Fruit fly (Drosophila melanogaster): ENCODE measurements around the gene Ssb-c31a.

The Ssb-c31a gene

dm6 chr2L:8162307-8163024 is 48.7 kb upstream of the Ssb-c31a start, which contains the start of gene Acbp1 (continued):
- TF ChIP-seq CG8290 (GFP tag; optimal IDR thresholded peaks at IDR 0.05) (peak; percentile 84), CG8290 (tag; optimal IDR thresholded peaks at IDR 0.05) (peak; percentile 83 to 90), toy (GFP tag; IDR thresholded peaks at IDR 0.05) (peak; percentile 52), CG14050 (GFP tag; IDR thresholded peaks at IDR 0.05) (peak; percentile 87), CG11247 (GFP tag; IDR thresholded peaks at IDR 0.05) (peak; percentile 89), CG1832 (GFP tag; optimal IDR thresholded peaks at IDR 0.05) (no peak), zen (tag; optimal IDR thresholded peaks at IDR 0.05) (peak; percentile 96), E2f2 (GFP tag; IDR thresholded peaks at IDR 0.05) (peak; percentile 81), CG1647 (GFP tag; optimal IDR thresholded peaks at IDR 0.05) (peak; percentile 94), CG4282 (GFP tag; optimal IDR thresholded peaks at IDR 0.05) (peak; percentile 98), CG2129 (GFP tag; IDR thresholded peaks at IDR 0.05; ENCODE audit: partially characterized antibody) (peak; percentile 25), trh (GFP tag; optimal IDR thresholded peaks at IDR 0.05) (peak; percentile 83), CG14441 (GFP tag; IDR thresholded peaks at IDR 0.05) (peak; percentile 89), CG14667 (GFP tag; IDR thresholded peaks at IDR 0.05) (peak; percentile 80), Asciz (GFP tag; optimal IDR thresholded peaks at IDR 0.05) (peak; percentile 97), CG10543 (GFP tag; optimal IDR thresholded peaks at IDR 0.05) (peak; percentile 99), CG3995 (GFP tag; optimal IDR thresholded peaks at IDR 0.05) (peak; percentile 61), az2 (GFP tag; optimal IDR thresholded peaks at IDR 0.05) (peak; percentile 94), nerfin-2 (GFP tag; IDR thresholded peaks at IDR 0.05; ENCODE audit: partially characterized antibody) (peak; percentile 71), psq (GFP tag; optimal IDR thresholded peaks at IDR 0.05) (peak; percentile 64), Tbp (GFP tag; optimal IDR thresholded peaks at IDR 0.05) (no peak), Dref (GFP tag; IDR thresholded peaks at IDR 0.05) (peak; percentile 88), CG11696 (GFP tag; IDR thresholded peaks at IDR 0.05) (peak; percentile 77), Nf-YC (tag; optimal IDR thresholded peaks at IDR 0.05) (peak; percentile 93), tna (GFP tag; IDR thresholded peaks at IDR 0.05; ENCODE audit: partially characterized antibody) (peak; percentile 59; the same call in 1 of the 2 replicates), salm (tag; optimal IDR thresholded peaks at IDR 0.05) (peak; percentile 97), lilli (GFP tag; optimal IDR thresholded peaks at IDR 0.05) (peak; percentile 97), Jarid2 (GFP tag; optimal IDR thresholded peaks at IDR 0.05) (no peak), scrt (GFP tag; optimal IDR thresholded peaks at IDR 0.05) (peak; percentile 98), CG4328 (GFP tag; optimal IDR thresholded peaks at IDR 0.05) (peak; percentile 98), ssp (GFP tag; IDR thresholded peaks at IDR 0.05) (peak; percentile 87), gcm2 (GFP tag; optimal IDR thresholded peaks at IDR 0.05) (peak; percentile 82), fd64A (GFP tag; optimal IDR thresholded peaks at IDR 0.05) (peak; percentile 95), CG13894 (tag; optimal IDR thresholded peaks at IDR 0.05) (peak; percentile 98), Drgx (GFP tag; IDR thresholded peaks at IDR 0.05) (peak; percentile 90), eve (GFP tag; optimal IDR thresholded peaks at IDR 0.05) (peak in 1 of 2 experiments; percentile 99), esg (GFP tag; conservative IDR thresholded peaks at IDR 0.05) (peak; percentile 88), ttk (GFP tag; IDR thresholded peaks at IDR 0.05) (peak; percentile 80), crp (GFP tag; optimal IDR thresholded peaks at IDR 0.05) (peak in 1 of 2 experiments; percentile 68), CG11085 (GFP tag; IDR thresholded peaks at IDR 0.05) (peak; percentile 86), HmgD (GFP tag; optimal IDR thresholded peaks at IDR 0.05) (peak; percentile 96), Adf1 (GFP tag; IDR thresholded peaks at IDR 0.05) (peak; percentile 75), CG43689 (GFP tag; IDR thresholded peaks at IDR 0.05) (peak; percentile 39), CG12155 (GFP tag; optimal IDR thresholded peaks at IDR 0.05) (peak; percentile 93), disco-r (GFP tag; optimal IDR thresholded peaks at IDR 0.05) (peak; percentile 82), pum (GFP tag; optimal IDR thresholded peaks at IDR 0.05) (peak; percentile 96), bsh (GFP tag; optimal IDR thresholded peaks at IDR 0.05) (peak; percentile 94 to 98), CG10321 (GFP tag; IDR thresholded peaks at IDR 0.05) (peak; percentile 67), peb (GFP tag; IDR thresholded peaks at IDR 0.05) (peak; percentile 58; the same call in 1 of the 2 replicates), Camta (GFP tag; optimal IDR thresholded peaks at IDR 0.05) (peak; percentile 95)

All from whole organism, embryonic.